Fruit fly (Drosophila melanogaster) whole organism, prepupa: ENCODE results near the gene dre4.

Experiments
- Eip93F ChIP-seq: fragments of 200-800 bp; sonication (Bioruptor generic); optimal IDR thresholded peaks from 2 replicates; lab custom pipeline; 2016; ENCODE audit warnings: missing biosample characterization, mild to moderate bottlenecking, missing genetic modification characterization
- pdm3 ChIP-seq: fragments of 200-800 bp; sonication (Bioruptor generic); optimal IDR thresholded peaks from 3 replicates; lab custom pipeline; 2016; ENCODE audit warnings: missing biosample characterization, missing genetic modification characterization

DNA sequence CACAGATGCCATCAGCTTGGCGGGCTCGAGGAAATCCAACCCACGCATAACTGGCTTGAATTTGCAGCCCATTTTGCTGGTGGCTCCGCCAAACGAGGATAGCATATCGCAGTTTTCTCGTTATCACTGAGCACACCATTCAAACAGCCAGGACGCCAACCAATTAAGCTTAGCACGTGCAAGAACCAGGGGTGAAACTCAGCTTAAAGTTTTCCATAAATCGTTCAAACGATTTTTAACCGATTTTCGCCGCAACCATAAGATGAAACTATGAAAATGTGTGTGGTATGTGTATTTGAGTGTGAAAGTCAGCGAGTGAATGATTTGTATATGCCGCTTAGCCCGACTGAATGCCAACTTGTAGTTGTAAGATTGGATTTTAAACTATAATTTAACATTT lies 14.8 kb upstream of the dre4 start:
- TF ChIP-seq pdm3 (GFP tag; lab: Kevin White, UChicago): no peak
- TF ChIP-seq Eip93F (GFP tag; lab: Kevin White, UChicago): no peak
